Worm (Caenorhabditis elegans): ENCODE measurements around the gene F49E12.10.
A peak's percentile ranks its signal among the peaks of the same experiment; 100 is the strongest.

Gene F49E12.10

ce11 chrII:8390751-8391150 is at the start of gene F49E12.10:
F49E12.10 (plus strand) TSS chrII:8391051.
- TF ChIP-seq nhr-80 (tag; optimal IDR thresholded peaks at IDR 0.05) (peak; percentile 27), attf-6 (GFP tag; IDR thresholded peaks at IDR 0.05) (no peak)

DNA sequence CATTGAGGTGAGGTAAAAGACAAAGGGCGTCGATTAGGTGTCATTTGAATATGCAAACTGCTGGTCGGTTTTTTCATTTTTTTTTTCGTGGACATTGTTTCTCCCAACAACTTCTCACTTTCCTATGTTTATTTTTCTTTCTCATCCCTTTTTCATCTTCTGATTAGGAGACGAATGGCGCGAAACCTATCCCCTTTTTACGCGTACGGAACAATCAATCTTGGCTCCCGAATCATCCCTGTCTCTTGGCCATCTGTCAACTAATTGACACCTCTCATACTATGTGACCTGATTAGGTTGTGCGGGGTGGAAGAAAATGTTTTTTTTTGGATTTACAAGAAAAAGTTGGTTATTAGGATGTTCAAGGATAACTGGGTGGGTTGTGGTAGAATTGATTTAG is 46.0 kb upstream of the F49E12.10 start:
- TF ChIP-seq madf-10 (tag; optimal IDR thresholded peaks at IDR 0.05): no peak

- TF ChIP-seq ceh-79 (tag; optimal IDR thresholded peaks at IDR 0.05) (no peak), lir-1 (GFP tag; conservative IDR thresholded peaks at IDR 0.05) (no peak), egrh-3 (GFP tag; IDR thresholded peaks at IDR 0.05) (no peak), lin-54 (GFP tag; optimal IDR thresholded peaks at IDR 0.05) (no peak), bed-1 (GFP tag; IDR thresholded peaks at IDR 0.05) (no peak), fkh-3 (tag; optimal IDR thresholded peaks at IDR 0.05) (no peak), akir-1 (GFP tag; optimal IDR thresholded peaks at IDR 0.05) (no peak), egl-18 (GFP tag; IDR thresholded peaks at IDR 0.05) (no peak), mes-4 (tag; optimal IDR thresholded peaks at IDR 0.05) (no peak), tbx-9 (tag; optimal IDR thresholded peaks at IDR 0.05; ENCODE audit: borderline replicate concordance) (no peak), ztf-18 (tag; optimal IDR thresholded peaks at IDR 0.05) (no peak), dpff-1 (tag; optimal IDR thresholded peaks at IDR 0.05) (no peak), die-1 (tag; optimal IDR thresholded peaks at IDR 0.05) (no peak), nhr-120 (GFP tag; IDR thresholded peaks at IDR 0.05) (no peak), athp-1 (tag; optimal IDR thresholded peaks at IDR 0.05) (no peak), T07F8.4 (tag; optimal IDR thresholded peaks at IDR 0.05) (no peak)
Measured at ce11 chrII:8345613-8346012, 45.2 kb upstream of the F49E12.10 start.

DNA sequence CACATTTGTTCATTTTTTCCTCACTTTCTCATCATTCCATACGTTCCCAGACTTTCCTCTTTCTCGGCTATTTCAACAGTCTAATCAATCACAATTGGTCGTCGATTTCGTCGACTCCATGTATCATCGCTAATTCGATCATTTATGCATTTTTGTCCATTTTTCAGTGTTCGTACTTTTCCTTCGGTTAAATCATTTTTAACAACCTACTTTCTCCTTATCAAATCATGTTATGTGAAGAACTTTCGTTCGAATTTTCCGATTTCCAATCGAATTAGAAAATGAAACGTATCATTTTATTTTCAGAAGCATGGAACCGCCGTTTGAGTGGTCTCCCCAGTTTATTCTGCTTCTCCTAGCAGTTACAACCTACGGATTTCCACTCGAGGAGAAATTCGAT is 44.5 kb upstream of the F49E12.10 start, which contains the start of gene eff-1:
eff-1 (plus strand) TSS at position 301 of the 400 bp plus-strand sequence.
- TF ChIP-seq nhr-27 (tag; optimal IDR thresholded peaks at IDR 0.05) (no peak), lin-26 (GFP tag; IDR thresholded peaks at IDR 0.05) (no peak), madf-6 (GFP tag; IDR thresholded peaks at IDR 0.05) (no peak), ztf-6 (GFP tag; IDR thresholded peaks at IDR 0.05) (no peak), tbp1 (GFP tag; optimal IDR thresholded peaks at IDR 0.05) (no peak)

ce11 chrII:8353288-8353687 is 37.6 kb upstream of the F49E12.10 start:
- TF ChIP-seq rec-8 (tag; optimal IDR thresholded peaks at IDR 0.05) (no peak), zfh-2 (GFP tag; conservative IDR thresholded peaks at IDR 0.05) (peak; percentile 61; the same call in 1 of the 2 replicates)

DNA sequence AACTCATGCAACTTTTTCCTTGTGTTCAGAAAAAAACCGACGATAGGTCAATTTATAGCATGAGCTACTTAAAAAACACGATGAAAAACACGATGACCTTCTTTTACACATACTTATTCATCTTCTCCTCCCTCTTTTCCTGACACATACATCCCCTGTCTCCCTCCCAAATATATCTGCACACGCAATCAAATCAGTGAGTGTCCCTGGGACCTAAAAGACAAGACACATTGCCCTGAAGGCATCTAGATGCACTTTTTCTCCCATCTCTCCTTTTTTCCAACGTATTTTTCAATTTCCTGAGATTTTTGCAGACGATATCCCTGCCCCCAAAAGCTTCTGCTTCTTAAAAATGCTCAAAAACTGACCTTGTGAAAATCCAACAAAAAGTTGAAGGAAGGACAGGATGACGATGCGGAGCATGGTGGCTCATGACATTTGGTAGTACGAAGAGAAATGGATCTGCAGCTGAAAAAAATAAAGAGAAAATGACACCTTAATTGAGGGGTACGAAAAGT is 36.6 kb upstream of the F49E12.10 start, which contains the start of gene C26D10.6:
C26D10.6 (minus strand) TSS at position 468 of the 518 bp plus-strand sequence.
- no peak for TF ChIP-seq zfh-2 (GFP tag; conservative IDR thresholded peaks at IDR 0.05)
- no peak for TF ChIP-seq ztf-25 (GFP tag; IDR thresholded peaks at IDR 0.05)
- no peak for TF ChIP-seq let-607 (tag; optimal IDR thresholded peaks at IDR 0.05)
- TF ChIP-seq lin-26 (GFP tag; IDR thresholded peaks at IDR 0.05): no peak

DNA sequence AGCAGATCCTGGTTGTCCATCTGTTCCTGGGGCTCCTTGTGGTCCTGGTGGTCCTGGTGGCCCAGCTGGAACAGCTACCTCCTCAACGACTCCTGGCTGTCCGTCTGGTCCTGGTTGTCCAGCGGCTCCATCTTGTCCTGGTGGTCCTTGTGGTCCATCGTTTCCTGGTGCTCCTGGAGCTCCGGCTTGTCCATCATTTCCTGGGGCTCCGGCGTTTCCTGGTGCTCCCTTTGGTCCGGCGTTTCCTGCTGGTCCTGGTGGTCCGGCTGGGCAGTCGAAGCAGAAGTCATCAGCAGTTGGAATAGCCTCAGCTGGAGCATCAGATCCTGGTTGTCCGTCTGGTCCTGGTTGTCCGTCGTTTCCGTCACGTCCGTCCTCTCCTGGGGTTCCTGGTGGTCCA is 32.4 kb upstream of the F49E12.10 start:
- no peak for TF ChIP-seq athp-1 (tag; optimal IDR thresholded peaks at IDR 0.05)
- peak; percentile 80; the same call in 1 of the 2 replicates for TF ChIP-seq egrh-3 (GFP tag; IDR thresholded peaks at IDR 0.05)
- TF ChIP-seq dpff-1 (tag; optimal IDR thresholded peaks at IDR 0.05): peak; percentile 22
- peak; percentile 75 for TF ChIP-seq zfh-2 (GFP tag; conservative IDR thresholded peaks at IDR 0.05)
- no peak for TF ChIP-seq let-526 (GFP tag; IDR thresholded peaks at IDR 0.05)

Data from whole organism, young adult.